Fruit fly (Drosophila melanogaster) ovary, adult (tissue): ENCODE data around the gene HLH3B.

Experiments
- CG17801 ChIP-seq: fragments of 200-800 bp; optimal IDR thresholded peaks from 2 replicates; lab custom pipeline; 2019; ENCODE audit warnings: missing biosample characterization, mild to moderate bottlenecking, missing genetic modification characterization, moderate library complexity; ENCODE audit not compliant: partially characterized antibody

Gene HLH3B

dm6 chrX:2633847-2634776 lies 47.4 kb downstream of the HLH3B start, which contains the start of gene sgg:
Gene sgg (plus strand): TSS chrX:2633952.
- TF ChIP-seq CG17801 (GFP tag; lab: Kevin White, UChicago), result peak; percentile 13
